Worm (Caenorhabditis elegans) whole organism, L4 larva: ENCODE data around the gene F40F12.9.
A peak's percentile ranks its signal among the peaks of the same experiment; 100 is the strongest.

ENCODE experiments used
- F37D6.2 ChIP-seq: sonication (generic microtip); optimal IDR thresholded peaks from 2 replicates; lab custom pipeline; 2016; ENCODE audit warnings: mild to moderate bottlenecking, missing genetic modification characterization, missing compliant biosample characterization
- F44E2.7 ChIP-seq: fragments of 200-800 bp; sonication (Bioruptor generic); IDR thresholded peaks from 2 replicates; pipeline ENCODE4 v2.1.2; 2022; ENCODE audit warnings: missing genetic modification characterization, missing compliant biosample characterization
- F49E8.2 ChIP-seq: sonication (generic microtip); optimal IDR thresholded peaks from 2 replicates; lab custom pipeline; 2016; ENCODE audit warnings: missing compliant biosample characterization, mild to moderate bottlenecking, missing genetic modification characterization, borderline replicate concordance
- T20F7.1 ChIP-seq: fragments of 200-800 bp; sonication (Bioruptor generic); optimal IDR thresholded peaks from 2 replicates; lab custom pipeline; 2018; ENCODE audit warnings: mild to moderate bottlenecking, missing genetic modification characterization, missing compliant biosample characterization
- Y105C5A.15 ChIP-seq: fragments of 200-800 bp; sonication (Bioruptor generic); IDR thresholded peaks from 2 replicates; pipeline ENCODE4 v1.3.6; 2022; ENCODE audit warnings: missing genetic modification characterization, missing compliant biosample characterization
- aha-1 ChIP-seq: fragments of 150-350 bp; peaks from one replicate; lab custom pipeline; 2014; ENCODE audit warnings: missing biosample characterization, missing genetic modification characterization
- aly-2 ChIP-seq: sonication (generic microtip); optimal IDR thresholded peaks from 2 replicates; lab custom pipeline; 2018; ENCODE audit warnings: missing biosample characterization, missing genetic modification characterization
- ceh-44 ChIP-seq: fragments of 200-800 bp; sonication (Bioruptor generic); IDR thresholded peaks from 2 replicates; pipeline ENCODE4 v1.3.6; 2022; ENCODE audit warnings: missing genetic modification reagents, missing genetic modification characterization, missing compliant biosample characterization
- daf-12 ChIP-seq: fragments of 150-350 bp; optimal IDR thresholded peaks from 2 replicates; lab custom pipeline; 2014; ENCODE audit warnings: missing biosample characterization, missing genetic modification reagents, missing genetic modification characterization
- daf-19 ChIP-seq: fragments of 200-800 bp; sonication (Bioruptor generic); conservative IDR thresholded peaks from 2 replicates; pipeline ENCODE4 v1.3.6; 2022; ENCODE audit warnings: missing genetic modification characterization, missing compliant biosample characterization
- daf-8 ChIP-seq: fragments of 200-800 bp; sonication (Bioruptor generic); IDR thresholded peaks from 2 replicates; pipeline ENCODE4 v1.3.6; 2022; ENCODE audit warnings: missing genetic modification characterization, missing compliant biosample characterization
- dmd-6 ChIP-seq: fragments of 200-800 bp; sonication (Bioruptor generic); IDR thresholded peaks from 2 replicates; pipeline ENCODE4 v1.3.6; 2022; ENCODE audit warnings: missing genetic modification reagents, missing genetic modification characterization, missing compliant biosample characterization
- dmd-9 ChIP-seq: fragments of 200-800 bp; sonication (Bioruptor generic); IDR thresholded peaks from 2 replicates; pipeline ENCODE4 v1.3.6; 2022; ENCODE audit warnings: missing genetic modification reagents, missing genetic modification characterization, missing compliant biosample characterization
- dpl-1 ChIP-seq: fragments of 150-350 bp; optimal IDR thresholded peaks from 2 replicates; lab custom pipeline; 2014; ENCODE audit warnings: missing biosample characterization, missing genetic modification reagents, missing genetic modification characterization
- dve-1 ChIP-seq: sonication (generic microtip); optimal IDR thresholded peaks from 2 replicates; lab custom pipeline; 2017; ENCODE audit warnings: antibody characterized with exemption, mild to moderate bottlenecking, missing genetic modification characterization, missing compliant biosample characterization; ENCODE audit not compliant: insufficient read depth
- gei-8 ChIP-seq: fragments of 200-800 bp; sonication (Bioruptor generic); optimal IDR thresholded peaks from 2 replicates; lab custom pipeline; 2018; ENCODE audit warnings: mild to moderate bottlenecking, missing genetic modification characterization, missing compliant biosample characterization
- hmg-1.1 ChIP-seq: fragments of 200-800 bp; sonication (Bioruptor generic); IDR thresholded peaks from 2 replicates; pipeline ENCODE4 v1.3.6; 2022; ENCODE audit warnings: missing genetic modification reagents, missing genetic modification characterization, missing compliant biosample characterization
- lin-1 ChIP-seq: fragments of 200-800 bp; sonication (Bioruptor generic); IDR thresholded peaks from 2 replicates; pipeline ENCODE4 v1.3.6; 2022; ENCODE audit warnings: missing genetic modification reagents, missing genetic modification characterization, missing compliant biosample characterization
- lin-29 ChIP-seq: fragments of 200-800 bp; sonication (Bioruptor generic); IDR thresholded peaks from 2 replicates; pipeline ENCODE4 v1.3.6; 2022; ENCODE audit warnings: missing genetic modification reagents, missing genetic modification characterization, missing compliant biosample characterization
- mdl-1 ChIP-seq, 2 experiments: fragments of 150-350 bp in 1 of 2; sonication (generic microtip) in 1 of 2; optimal IDR thresholded peaks; 2 replicates each; lab custom pipeline; 2014 to 2017; ENCODE audit warnings: missing biosample characterization in 2 of 2, missing genetic modification characterization in 2 of 2
- mep-1 ChIP-seq: fragments of 150-350 bp; sonication (generic microtip); optimal IDR thresholded peaks from 3 replicates; lab custom pipeline; 2014; ENCODE audit warnings: missing biosample characterization, missing genetic modification characterization
- mes-2 ChIP-seq: sonication (generic microtip); optimal IDR thresholded peaks from 2 replicates; lab custom pipeline; 2016; ENCODE audit warnings: missing genotype, mild to moderate bottlenecking, missing genetic modification characterization, missing compliant biosample characterization; ENCODE audit not compliant: poor library complexity, severe bottlenecking
- nhr-102 ChIP-seq: sonication (generic microtip); optimal IDR thresholded peaks from 2 replicates; lab custom pipeline; 2016; ENCODE audit warnings: mild to moderate bottlenecking, missing genetic modification characterization, moderate library complexity, missing compliant biosample characterization
- nhr-111 ChIP-seq: fragments of 200-800 bp; sonication (Bioruptor generic); optimal IDR thresholded peaks from 2 replicates; lab custom pipeline; 2018; ENCODE audit warnings: mild to moderate bottlenecking, missing genetic modification characterization, missing compliant biosample characterization
- nhr-237 ChIP-seq: sonication (generic microtip); optimal IDR thresholded peaks from 2 replicates; lab custom pipeline; 2017; ENCODE audit warnings: missing biosample characterization, missing genetic modification characterization
- nhr-25 ChIP-seq: sonication (generic microtip); optimal IDR thresholded peaks from 2 replicates; lab custom pipeline; 2017; ENCODE audit warnings: missing genetic modification characterization, mild to moderate bottlenecking, missing compliant biosample characterization, antibody characterized with exemption, moderate library complexity, borderline replicate concordance; ENCODE audit not compliant: insufficient read depth
- nhr-28 ChIP-seq: fragments of 150-350 bp; optimal IDR thresholded peaks from 2 replicates; lab custom pipeline; 2014; ENCODE audit warnings: missing biosample characterization, missing genetic modification characterization
- nhr-41 ChIP-seq: fragments of 200-800 bp; sonication (Bioruptor generic); IDR thresholded peaks from 2 replicates; pipeline ENCODE4 v1.3.6; 2022; ENCODE audit warnings: missing genetic modification reagents, missing genetic modification characterization, missing compliant biosample characterization
- nhr-76 ChIP-seq: fragments of 150-350 bp; optimal IDR thresholded peaks from 2 replicates; lab custom pipeline; 2014; ENCODE audit warnings: missing biosample characterization, missing genetic modification characterization
- nhr-77 ChIP-seq: fragments of 150-350 bp; optimal IDR thresholded peaks from 2 replicates; lab custom pipeline; 2014; ENCODE audit warnings: missing biosample characterization, missing genetic modification characterization
- set-16 ChIP-seq: fragments of 200-800 bp; sonication (Bioruptor generic); IDR thresholded peaks from 2 replicates; pipeline ENCODE4 v1.3.6; 2022; ENCODE audit warnings: missing genetic modification reagents, missing genetic modification characterization, missing compliant biosample characterization
- skn-1 ChIP-seq: fragments of 150-350 bp; optimal IDR thresholded peaks from 2 replicates; lab custom pipeline; 2014; ENCODE audit warnings: missing biosample characterization, missing genetic modification characterization
- spr-1 ChIP-seq: sonication (generic microtip); optimal IDR thresholded peaks from 2 replicates; lab custom pipeline; 2016; ENCODE audit warnings: mild to moderate bottlenecking, missing genetic modification characterization, missing compliant biosample characterization
- tag-97 ChIP-seq: fragments of 200-800 bp; sonication (Bioruptor generic); IDR thresholded peaks from 2 replicates; pipeline ENCODE4 v1.3.6; 2022; ENCODE audit warnings: missing genetic modification characterization, missing compliant biosample characterization
- tra-1 ChIP-seq: fragments of 200-800 bp; sonication (Bioruptor generic); IDR thresholded peaks from 2 replicates; pipeline ENCODE4 v1.3.6; 2022; ENCODE audit warnings: missing genetic modification reagents, missing genetic modification characterization, missing compliant biosample characterization
- unc-130 ChIP-seq: sonication (generic microtip); optimal IDR thresholded peaks from 2 replicates; lab custom pipeline; 2016; ENCODE audit warnings: missing genetic modification reagents, missing genetic modification characterization, missing compliant biosample characterization
- zag-1 ChIP-seq: fragments of 150-350 bp; optimal IDR thresholded peaks from 2 replicates; lab custom pipeline; 2014; ENCODE audit warnings: missing biosample characterization, missing genetic modification characterization
- zfp-2 ChIP-seq: sonication (generic microtip); optimal IDR thresholded peaks from 2 replicates; lab custom pipeline; 2016; ENCODE audit warnings: mild to moderate bottlenecking, missing genetic modification characterization, missing compliant biosample characterization
- zip-2 ChIP-seq: fragments of 150-350 bp; optimal IDR thresholded peaks from 2 replicates; lab custom pipeline; 2014; ENCODE audit warnings: missing biosample characterization, missing genetic modification characterization

Gene F40F12.9

ce11 chrIII:9922310-9922709 is 11.2 kb downstream of the F40F12.9 start (continued):
- TF ChIP-seq set-16 (GFP tag; lab: Robert Waterston, UW) (no peak), nhr-76 (no peak)

DNA sequence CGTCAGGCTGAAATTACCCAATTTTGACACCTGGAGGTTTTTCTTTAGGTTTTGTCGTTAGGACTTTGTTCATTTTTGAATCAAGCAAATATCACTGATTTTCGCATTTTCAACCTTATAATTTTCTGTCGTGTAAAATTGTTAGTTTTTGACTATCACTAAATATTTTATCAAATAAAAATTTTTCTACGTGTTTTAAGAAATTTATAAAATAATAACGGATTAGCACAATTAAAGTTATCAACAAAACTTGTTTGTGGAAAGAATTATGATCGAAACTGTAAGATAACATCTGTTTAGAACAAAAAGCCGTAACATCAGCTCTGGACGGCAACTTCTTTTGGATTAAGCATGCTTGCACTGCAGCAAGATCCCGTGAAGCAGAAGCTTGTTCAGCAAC is 11.7 kb downstream of the F40F12.9 start, which contains the start of gene cbp-2:
Gene cbp-2, plus strand, starts transcription at position 301 of the 400 bp plus-strand sequence.
- TF ChIP-seq unc-130 = no peak
- TF ChIP-seq lin-29 (GFP tag; lab: Robert Waterston, UW) = no peak

- TF ChIP-seq dve-1 (peak; percentile 25), nhr-28 (tag; lab: Kevin White, UChicago) (no peak)
These were observed 15.5 kb downstream of the F40F12.9 start, which contains the start of gene ttr-3 for ce11 chrIII:9926650-9927049. Gene ttr-3 (minus strand): TSS chrIII:9926750.

- TF ChIP-seq daf-12 (tag; lab: Kevin White, UChicago) (no peak), mep-1 (peak; percentile 2), nhr-111 (GFP tag; lab: Kevin White, UChicago) (no peak), F49E8.2 (no peak), nhr-28 (tag; lab: Kevin White, UChicago) (peak; percentile 42)
These were observed 16.2 kb downstream of the F40F12.9 start, which contains the start of gene ttr-2 for ce11 chrIII:9927378-9927777. Gene ttr-2 (plus strand): TSS chrIII:9927769.

DNA sequence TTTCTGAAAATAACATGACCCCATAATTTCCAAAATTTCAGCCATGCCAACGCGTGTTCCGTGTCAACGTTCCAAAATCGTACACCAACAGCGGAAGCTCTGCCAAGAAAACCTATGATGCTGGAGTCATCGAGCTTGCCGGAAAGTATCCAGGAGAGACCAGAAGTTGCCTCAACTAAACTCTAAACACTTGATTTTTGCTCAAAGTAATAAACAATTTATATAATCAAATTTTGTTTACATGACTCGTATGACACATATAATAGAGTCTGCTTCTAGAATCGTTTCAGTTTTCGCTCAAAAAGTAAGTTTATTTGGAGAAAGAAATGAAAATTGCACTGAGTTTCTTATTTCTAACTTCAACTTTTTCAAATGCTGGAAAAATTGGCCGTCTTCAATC is 17.6 kb downstream of the F40F12.9 start, which contains the start of gene ttr-1:
Gene ttr-1, plus strand, starts transcription at position 301 of the 400 bp plus-strand sequence.
- TF ChIP-seq daf-19 = no peak
- TF ChIP-seq dve-1 = no peak
- no peak for TF ChIP-seq hmg-1.1 (GFP tag; lab: Robert Waterston, UW)
- TF ChIP-seq ceh-44 (GFP tag; lab: Robert Waterston, UW) = no peak
- TF ChIP-seq nhr-28 (tag; lab: Kevin White, UChicago) = no peak
- no peak for TF ChIP-seq F44E2.7 (GFP tag; lab: Robert Waterston, UW)
- no peak for TF ChIP-seq zag-1 (tag; lab: Kevin White, UChicago)
- TF ChIP-seq F37D6.2 = no peak
- TF ChIP-seq Y105C5A.15 (GFP tag; lab: Robert Waterston, UW) = no peak
- no peak for TF ChIP-seq gei-8
- TF ChIP-seq zip-2 (tag; lab: Kevin White, UChicago) = no peak

DNA sequence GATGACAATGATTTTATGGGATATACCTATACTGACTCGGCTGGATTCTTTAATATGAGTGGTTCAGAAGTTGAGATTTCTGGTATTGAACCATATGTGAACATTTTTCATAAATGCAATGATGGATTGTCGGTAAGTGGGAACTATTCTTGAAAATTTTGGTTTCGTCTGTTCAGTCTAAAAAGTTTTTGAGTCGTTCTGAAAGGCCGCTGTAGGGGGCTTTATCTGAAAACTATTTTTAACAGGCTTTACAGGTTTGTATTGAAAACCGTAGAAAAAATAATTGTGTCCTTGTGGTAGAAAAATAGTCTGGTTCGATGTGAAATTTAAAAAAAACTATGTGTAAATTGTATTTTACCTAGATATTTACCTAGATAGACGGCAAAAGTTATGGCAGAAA is 18.4 kb downstream of the F40F12.9 start:
- TF ChIP-seq nhr-237 (tag; lab: Kevin White, UChicago) = no peak
- peak; percentile 84 for TF ChIP-seq aha-1 (tag; lab: Kevin White, UChicago)

DNA sequence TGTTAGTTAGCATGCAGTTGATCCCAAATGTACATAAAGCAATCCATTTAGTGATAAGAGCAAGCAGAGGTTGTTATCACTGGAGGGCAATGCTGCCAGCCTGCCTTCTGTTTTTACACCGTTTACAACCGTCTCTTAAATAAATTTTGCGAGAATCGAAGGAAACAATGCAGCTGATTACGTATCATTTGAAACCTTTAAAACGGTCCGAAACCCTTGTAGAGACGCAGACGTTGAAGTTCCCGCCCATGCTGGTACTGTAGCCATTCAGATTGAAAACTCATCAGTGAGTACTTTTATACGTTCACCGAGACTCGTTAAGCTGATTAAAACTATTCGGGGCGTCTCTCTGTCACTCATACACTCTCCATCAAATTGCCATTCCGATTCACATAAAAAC is 19.3 kb downstream of the F40F12.9 start:
- TF ChIP-seq mes-2 (tag; lab: Kevin White, UChicago) (peak; percentile 62), mep-1 (peak; percentile 56), zip-2 (tag; lab: Kevin White, UChicago) (no peak), T20F7.1 (GFP tag; lab: Kevin White, UChicago) (peak; percentile 1), aly-2 (no peak), nhr-25 (tag; lab: Kevin White, UChicago) (no peak), daf-8 (GFP tag; lab: Robert Waterston, UW) (no peak), nhr-77 (tag; lab: Kevin White, UChicago) (peak; percentile 40), zfp-2 (no peak), skn-1 (no peak), nhr-41 (GFP tag; lab: Robert Waterston, UW) (0 out of 2 replicates have a peak, but pooled peaks have one; percentile 9), daf-19 (no peak), daf-12 (tag; lab: Kevin White, UChicago) (no peak), dpl-1 (GFP tag; lab: Kevin White, UChicago) (peak; percentile 27), nhr-28 (tag; lab: Kevin White, UChicago) (peak; percentile 63), set-16 (GFP tag; lab: Robert Waterston, UW) (no peak), dmd-6 (GFP tag; lab: Robert Waterston, UW) (peak; percentile 67; the same call in 1 of the 2 replicates), lin-1 (GFP tag; lab: Robert Waterston, UW) (peak; percentile 36; the same call in 1 of the 2 replicates), mdl-1 (tag; optimal IDR thresholded peaks at IDR 0.05; lab: Kevin White, UChicago) (no peak), nhr-102 (tag; lab: Kevin White, UChicago) (peak; percentile 57), nhr-76 (no peak), spr-1 (tag; lab: Kevin White, UChicago) (no peak), dmd-9 (GFP tag; lab: Robert Waterston, UW) (no peak), nhr-111 (GFP tag; lab: Kevin White, UChicago) (no peak), tag-97 (GFP tag; lab: Robert Waterston, UW) (no peak), tra-1 (0 out of 2 replicates have a peak, but pooled peaks have one; percentile 70)
